Worm (Caenorhabditis elegans) whole organism, L4 larva: ENCODE results near the gene thn-2.

Experiments
- Y5F2A.4 ChIP-seq: fragments of 200-800 bp; sonication (Bioruptor generic); optimal IDR thresholded peaks from 2 replicates; lab custom pipeline; 2018; ENCODE audit warnings: mild to moderate bottlenecking, missing genetic modification characterization, missing compliant biosample characterization
- ZK546.5 ChIP-seq, 2 experiments: sonication (generic microtip); optimal IDR thresholded peaks; 2 replicates each; lab custom pipeline; 2017; ENCODE audit warnings: missing biosample characterization in 2 of 2, missing genetic modification characterization in 2 of 2
- aha-1 ChIP-seq: fragments of 150-350 bp; peaks from one replicate; lab custom pipeline; 2014; ENCODE audit warnings: missing biosample characterization, missing genetic modification characterization
- ceh-28 ChIP-seq: fragments of 150-350 bp; optimal IDR thresholded peaks from 2 replicates; lab custom pipeline; 2014; ENCODE audit warnings: missing biosample characterization, missing genetic modification reagents, missing genetic modification characterization
- ceh-32 ChIP-seq: sonication (generic microtip); optimal IDR thresholded peaks from 2 replicates; lab custom pipeline; 2016; ENCODE audit warnings: mild to moderate bottlenecking, missing genetic modification characterization, missing compliant biosample characterization; ENCODE audit not compliant: poor library complexity
- ceh-44 ChIP-seq: fragments of 200-800 bp; sonication (Bioruptor generic); IDR thresholded peaks from 2 replicates; pipeline ENCODE4 v1.3.6; 2022; ENCODE audit warnings: missing genetic modification reagents, missing genetic modification characterization, missing compliant biosample characterization
- ceh-62 ChIP-seq: sonication (generic microtip); optimal IDR thresholded peaks from 2 replicates; lab custom pipeline; 2017; ENCODE audit warnings: missing biosample characterization, missing genetic modification characterization
- ces-1 ChIP-seq: fragments of 150-350 bp; sonication (generic microtip); optimal IDR thresholded peaks from 4 replicates; lab custom pipeline; 2014; ENCODE audit warnings: missing biosample characterization, missing genetic modification reagents, missing genetic modification characterization
- cey-2 ChIP-seq: sonication (generic microtip); optimal IDR thresholded peaks from 3 replicates; lab custom pipeline; 2017; ENCODE audit warnings: missing genetic modification characterization, mild to moderate bottlenecking, missing compliant biosample characterization, antibody characterized with exemption, borderline replicate concordance; ENCODE audit not compliant: insufficient read depth
- daf-12 ChIP-seq: fragments of 150-350 bp; optimal IDR thresholded peaks from 2 replicates; lab custom pipeline; 2014; ENCODE audit warnings: missing biosample characterization, missing genetic modification reagents, missing genetic modification characterization
- daf-16 ChIP-seq, 3 experiments: sonication (generic microtip); optimal IDR thresholded peaks; 2 replicates each; lab custom pipeline; 2016 to 2017; ENCODE audit warnings: missing genetic modification characterization in 3 of 3, missing genetic modification reagents in 3 of 3, mild to moderate bottlenecking in 2 of 3, missing compliant biosample characterization in 2 of 3, missing biosample characterization in 1 of 3, moderate library complexity in 1 of 3
- dmd-6 ChIP-seq: fragments of 200-800 bp; sonication (Bioruptor generic); IDR thresholded peaks from 2 replicates; pipeline ENCODE4 v1.3.6; 2022; ENCODE audit warnings: missing genetic modification reagents, missing genetic modification characterization, missing compliant biosample characterization
- dmd-8 ChIP-seq: fragments of 200-800 bp; sonication (Bioruptor generic); IDR thresholded peaks from 2 replicates; pipeline ENCODE4 v1.3.6; 2022; ENCODE audit warnings: missing genetic modification characterization, missing compliant biosample characterization
- dmd-9 ChIP-seq: fragments of 200-800 bp; sonication (Bioruptor generic); IDR thresholded peaks from 2 replicates; pipeline ENCODE4 v1.3.6; 2022; ENCODE audit warnings: missing genetic modification reagents, missing genetic modification characterization, missing compliant biosample characterization
- dpl-1 ChIP-seq: fragments of 150-350 bp; optimal IDR thresholded peaks from 2 replicates; lab custom pipeline; 2014; ENCODE audit warnings: missing biosample characterization, missing genetic modification reagents, missing genetic modification characterization
- duxl-1 ChIP-seq: sonication (generic microtip); optimal IDR thresholded peaks from 2 replicates; lab custom pipeline; 2016; ENCODE audit warnings: mild to moderate bottlenecking, missing genetic modification characterization, moderate library complexity, missing compliant biosample characterization; ENCODE audit not compliant: poor library complexity
- egl-43 ChIP-seq: fragments of 200-800 bp; sonication (Bioruptor generic); IDR thresholded peaks from 2 replicates; pipeline ENCODE4 v1.3.6; 2022; ENCODE audit warnings: missing genetic modification reagents, missing genetic modification characterization, missing compliant biosample characterization
- fkh-10 ChIP-seq: fragments of 150-350 bp; optimal IDR thresholded peaks from 2 replicates; lab custom pipeline; 2014; ENCODE audit warnings: missing biosample characterization, missing genetic modification reagents, missing genetic modification characterization
- fos-1 ChIP-seq: fragments of 150-350 bp; optimal IDR thresholded peaks from 2 replicates; lab custom pipeline; 2014; ENCODE audit warnings: missing biosample characterization, missing genetic modification characterization
- gei-8 ChIP-seq: fragments of 200-800 bp; sonication (Bioruptor generic); optimal IDR thresholded peaks from 2 replicates; lab custom pipeline; 2018; ENCODE audit warnings: mild to moderate bottlenecking, missing genetic modification characterization, missing compliant biosample characterization
- hif-1 ChIP-seq, 2 experiments: sonication (generic microtip); optimal IDR thresholded peaks; 2 replicates each; lab custom pipeline; 2016 to 2017; ENCODE audit warnings: missing compliant biosample characterization in 2 of 2, missing genetic modification characterization in 2 of 2, missing genetic modification reagents in 2 of 2, missing genotype in 2 of 2, mild to moderate bottlenecking in 1 of 2
- hlh-11 ChIP-seq: fragments of 200-800 bp; sonication (Bioruptor generic); optimal IDR thresholded peaks from 2 replicates; lab custom pipeline; 2018; ENCODE audit warnings: mild to moderate bottlenecking, missing genetic modification characterization, missing compliant biosample characterization
- hlh-30 ChIP-seq: sonication (generic microtip); optimal IDR thresholded peaks from 2 replicates; lab custom pipeline; 2017; ENCODE audit warnings: antibody characterized with exemption, mild to moderate bottlenecking, missing genetic modification characterization, missing compliant biosample characterization; ENCODE audit not compliant: insufficient read depth
- hmg-1.1 ChIP-seq: fragments of 200-800 bp; sonication (Bioruptor generic); IDR thresholded peaks from 2 replicates; pipeline ENCODE4 v1.3.6; 2022; ENCODE audit warnings: missing genetic modification reagents, missing genetic modification characterization, missing compliant biosample characterization
- lin-13 ChIP-seq: fragments of 150-350 bp; optimal IDR thresholded peaks from 2 replicates; lab custom pipeline; 2014; ENCODE audit warnings: missing biosample characterization, missing genetic modification reagents, missing genetic modification characterization
- lin-29 ChIP-seq: fragments of 200-800 bp; sonication (Bioruptor generic); IDR thresholded peaks from 2 replicates; pipeline ENCODE4 v1.3.6; 2022; ENCODE audit warnings: missing genetic modification reagents, missing genetic modification characterization, missing compliant biosample characterization
- lsy-2 ChIP-seq, 2 experiments: fragments of 150-350 bp in 1 of 2; sonication (generic microtip) in 1 of 2; optimal IDR thresholded peaks; 2 replicates each; lab custom pipeline; 2014 to 2017; ENCODE audit warnings: missing biosample characterization in 2 of 2, missing genetic modification characterization in 2 of 2
- madf-9 ChIP-seq: fragments of 200-800 bp; sonication (Bioruptor generic); conservative IDR thresholded peaks from 2 replicates; pipeline ENCODE4 v1.3.6; 2022; ENCODE audit warnings: missing genetic modification reagents, missing genetic modification characterization, missing compliant biosample characterization
- mdl-1 ChIP-seq, 2 experiments: fragments of 150-350 bp in 1 of 2; sonication (generic microtip) in 1 of 2; optimal IDR thresholded peaks; 2 replicates each; lab custom pipeline; 2014 to 2017; ENCODE audit warnings: missing biosample characterization in 2 of 2, missing genetic modification characterization in 2 of 2
- mep-1 ChIP-seq: fragments of 150-350 bp; sonication (generic microtip); optimal IDR thresholded peaks from 3 replicates; lab custom pipeline; 2014; ENCODE audit warnings: missing biosample characterization, missing genetic modification characterization
- mes-2 ChIP-seq: sonication (generic microtip); optimal IDR thresholded peaks from 2 replicates; lab custom pipeline; 2016; ENCODE audit warnings: missing genotype, mild to moderate bottlenecking, missing genetic modification characterization, missing compliant biosample characterization; ENCODE audit not compliant: poor library complexity, severe bottlenecking
- mxl-2 ChIP-seq: fragments of 200-800 bp; sonication (Bioruptor generic); conservative IDR thresholded peaks from 2 replicates; pipeline ENCODE4 v1.3.6; 2022; ENCODE audit warnings: missing genetic modification reagents, missing genetic modification characterization, missing compliant biosample characterization
- mxl-3 ChIP-seq: fragments of 200-800 bp; sonication (Bioruptor generic); optimal IDR thresholded peaks from 2 replicates; lab custom pipeline; 2018; ENCODE audit warnings: mild to moderate bottlenecking, missing genetic modification characterization, missing compliant biosample characterization
- nhr-10 ChIP-seq: fragments of 150-350 bp; optimal IDR thresholded peaks from 2 replicates; lab custom pipeline; 2014; ENCODE audit warnings: missing biosample characterization, missing genetic modification characterization
- nhr-102 ChIP-seq: sonication (generic microtip); optimal IDR thresholded peaks from 2 replicates; lab custom pipeline; 2016; ENCODE audit warnings: mild to moderate bottlenecking, missing genetic modification characterization, moderate library complexity, missing compliant biosample characterization
- nhr-42 ChIP-seq: fragments of 200-800 bp; sonication (Bioruptor generic); IDR thresholded peaks from 2 replicates; pipeline ENCODE4 v1.3.6; 2022; ENCODE audit warnings: missing genetic modification characterization, missing compliant biosample characterization
- pqm-1 ChIP-seq: sonication (generic microtip); optimal IDR thresholded peaks from 2 replicates; lab custom pipeline; 2017; ENCODE audit warnings: missing biosample characterization, missing genetic modification characterization
- rbr-2 ChIP-seq: sonication (generic microtip); optimal IDR thresholded peaks from 2 replicates; lab custom pipeline; 2016; ENCODE audit warnings: missing genotype, missing genetic modification characterization, missing compliant biosample characterization
- set-16 ChIP-seq: fragments of 200-800 bp; sonication (Bioruptor generic); IDR thresholded peaks from 2 replicates; pipeline ENCODE4 v1.3.6; 2022; ENCODE audit warnings: missing genetic modification reagents, missing genetic modification characterization, missing compliant biosample characterization
- tag-97 ChIP-seq: fragments of 200-800 bp; sonication (Bioruptor generic); IDR thresholded peaks from 2 replicates; pipeline ENCODE4 v1.3.6; 2022; ENCODE audit warnings: missing genetic modification characterization, missing compliant biosample characterization
- tra-1 ChIP-seq: fragments of 200-800 bp; sonication (Bioruptor generic); IDR thresholded peaks from 2 replicates; pipeline ENCODE4 v1.3.6; 2022; ENCODE audit warnings: missing genetic modification reagents, missing genetic modification characterization, missing compliant biosample characterization
- unc-62 ChIP-seq, 3 experiments: fragments of 150-350 bp in 1 of 3; sonication (generic microtip); optimal IDR thresholded peaks in 2 of 3; peaks in 1 of 3; 1 replicate in 1 of 3; 2 replicates in 2 of 3; lab custom pipeline; 2014 to 2017; ENCODE audit warnings: missing biosample characterization in 3 of 3, missing genetic modification characterization in 3 of 3, missing genetic modification reagents in 3 of 3, missing genotype in 1 of 3
- zip-11 ChIP-seq: fragments of 200-800 bp; sonication (Bioruptor generic); IDR thresholded peaks from 2 replicates; pipeline ENCODE4 v1.3.6; 2022; ENCODE audit warnings: missing genetic modification characterization, missing compliant biosample characterization

The thn-2 gene

DNA sequence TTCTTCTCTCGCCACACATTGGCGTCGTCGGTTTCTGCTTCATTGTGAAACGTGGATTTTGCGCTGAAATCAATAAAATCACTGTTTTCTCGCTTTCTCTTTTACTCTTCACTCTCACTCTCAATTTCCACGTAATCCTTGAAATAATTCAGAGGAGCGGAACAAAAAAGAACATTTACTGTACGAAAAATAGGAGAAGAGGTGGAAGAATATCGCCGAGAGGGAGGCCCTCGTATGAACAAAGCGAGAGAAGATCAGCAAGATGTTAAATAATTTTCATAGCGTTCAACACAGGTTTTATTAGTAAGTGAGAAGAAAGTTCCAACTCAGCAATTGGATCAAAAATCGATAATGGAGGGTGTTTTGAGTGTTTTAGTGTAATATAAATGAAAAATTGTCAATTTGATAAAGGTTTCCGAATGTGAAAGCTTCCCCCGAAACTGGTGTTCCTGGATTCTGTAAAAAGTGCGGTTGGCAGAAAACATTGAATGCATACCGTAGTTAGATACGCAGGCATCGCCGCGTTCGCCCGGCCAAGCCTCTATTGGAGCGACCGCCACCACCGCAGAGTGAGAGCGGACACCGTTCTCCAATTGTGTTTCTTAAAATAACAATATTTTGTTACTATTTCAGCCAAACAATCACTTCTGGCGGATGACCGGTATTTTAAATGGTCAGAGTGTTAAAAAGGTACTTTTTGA is 21.4 kb upstream of the thn-2 start, which contains the start of the genes ccr-4 and ZC518.8:
TSS of gene ccr-4 (plus strand) at position 151 of the 701 bp plus-strand sequence.
TSS of gene ZC518.8 (minus strand) at position 517 of the 701 bp plus-strand sequence.
- peak in 1 of 2 experiments; percentile 65 for TF ChIP-seq ZK546.5 (tag; optimal IDR thresholded peaks at IDR 0.05; lab: Kevin White, UChicago)
- no peak for TF ChIP-seq zip-11 (GFP tag; lab: Robert Waterston, UW)
- TF ChIP-seq mxl-3 = peak; percentile 47
- TF ChIP-seq pqm-1 (tag; lab: Kevin White, UChicago) = no peak
- peak; percentile 42 for TF ChIP-seq dmd-6 (GFP tag; lab: Robert Waterston, UW)
- TF ChIP-seq lsy-2 (tag; optimal IDR thresholded peaks at IDR 0.05; lab: Kevin White, UChicago) = peak; percentile 25 to 89
- peak; percentile 26 for TF ChIP-seq hlh-11 (tag; lab: Kevin White, UChicago)
- no peak for TF ChIP-seq ceh-62 (tag; lab: Kevin White, UChicago)
- no peak for TF ChIP-seq Y5F2A.4 (GFP tag; lab: Kevin White, UChicago)
- TF ChIP-seq aha-1 (tag; lab: Kevin White, UChicago) = peak; percentile 91
- TF ChIP-seq ceh-28 (tag; lab: Kevin White, UChicago) = no peak
- TF ChIP-seq cey-2 = no peak
- peak in 1 of 2 experiments; percentile 92 for TF ChIP-seq unc-62 (GFP tag; optimal IDR thresholded peaks at IDR 0.05 in 1 of 2; lab: Kevin White, UChicago)
- TF ChIP-seq unc-62 (tag; optimal IDR thresholded peaks at IDR 0.05; lab: Kevin White, UChicago) = no peak
- no peak for TF ChIP-seq daf-16 (GFP tag; optimal IDR thresholded peaks at IDR 0.05; lab: Kevin White, UChicago)
- TF ChIP-seq daf-16 (tag; optimal IDR thresholded peaks at IDR 0.05; lab: Kevin White, UChicago) = peak; percentile 21
- TF ChIP-seq hmg-1.1 (GFP tag; lab: Robert Waterston, UW) = peak; percentile 59
- no peak for TF ChIP-seq duxl-1
- peak; percentile 50 for TF ChIP-seq mes-2
- no peak for TF ChIP-seq nhr-102 (tag; lab: Kevin White, UChicago)
- TF ChIP-seq madf-9 (GFP tag; lab: Robert Waterston, UW) = no peak
- peak; percentile 8 for TF ChIP-seq lin-13 (GFP tag; lab: Kevin White, UChicago)
- TF ChIP-seq ceh-44 (GFP tag; lab: Robert Waterston, UW) = 0 out of 2 replicates have a peak, but pooled peaks have one; percentile 8

DNA sequence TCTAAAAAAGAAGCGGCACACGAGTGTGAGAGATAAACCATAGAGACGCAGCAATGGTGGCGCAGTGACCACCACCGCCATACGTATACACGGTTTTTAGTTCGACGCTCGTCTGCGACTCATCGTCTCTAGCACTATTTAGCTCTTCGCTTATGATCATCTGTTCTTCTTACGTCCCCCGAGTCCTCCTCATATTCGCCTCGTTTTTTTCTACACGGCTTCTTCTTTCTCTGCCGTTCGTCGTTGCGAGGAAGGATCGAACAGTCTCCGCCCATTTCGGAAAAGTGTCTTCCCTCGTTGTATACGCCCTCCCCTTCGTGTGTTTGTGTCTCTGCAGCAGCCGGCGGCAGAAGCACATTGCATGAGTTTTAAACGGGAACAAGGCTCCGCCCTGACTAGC is 18.0 kb upstream of the thn-2 start:
- peak; percentile 26; the same call in 1 of the 2 replicates for TF ChIP-seq set-16 (GFP tag; lab: Robert Waterston, UW)
- peak; percentile 35 for TF ChIP-seq fkh-10 (GFP tag; lab: Kevin White, UChicago)
- TF ChIP-seq rbr-2 (tag; lab: Kevin White, UChicago) = peak; percentile 18
- peak; percentile 65 for TF ChIP-seq aha-1 (tag; lab: Kevin White, UChicago)
- TF ChIP-seq hmg-1.1 (GFP tag; lab: Robert Waterston, UW) = peak; percentile 56; the same call in 1 of the 2 replicates
- no peak for TF ChIP-seq ceh-32 (tag; lab: Kevin White, UChicago)
- no peak for TF ChIP-seq nhr-102 (tag; lab: Kevin White, UChicago)
- TF ChIP-seq mep-1 (tag; lab: Kevin White, UChicago) = peak; percentile 19
- TF ChIP-seq fos-1 (tag; lab: Kevin White, UChicago) = no peak
- 0 out of 2 replicates have a peak, but pooled peaks have one; percentile 10 for TF ChIP-seq egl-43 (GFP tag; lab: Robert Waterston, UW)
- TF ChIP-seq tag-97 (GFP tag; lab: Robert Waterston, UW) = no peak
- TF ChIP-seq hlh-30 = peak; percentile 43
- no peak for TF ChIP-seq mes-2
- TF ChIP-seq ces-1 = no peak
- peak; percentile 31 to 34 for TF ChIP-seq lsy-2 (tag; optimal IDR thresholded peaks at IDR 0.05; lab: Kevin White, UChicago)
- no peak for TF ChIP-seq nhr-10 (tag; lab: Kevin White, UChicago)
- no peak for TF ChIP-seq tra-1 (GFP tag; lab: Robert Waterston, UW)
- TF ChIP-seq daf-16 (GFP tag; optimal IDR thresholded peaks at IDR 0.05; lab: Kevin White, UChicago) = no peak
- peak; percentile 18 for TF ChIP-seq daf-16 (tag; optimal IDR thresholded peaks at IDR 0.05; lab: Kevin White, UChicago)
- peak; percentile 8 for TF ChIP-seq dpl-1 (GFP tag; lab: Kevin White, UChicago)
- 0 out of 2 replicates have a peak, but pooled peaks have one; percentile 6 for TF ChIP-seq dmd-6 (GFP tag; lab: Robert Waterston, UW)
- no peak for TF ChIP-seq dmd-9 (GFP tag; lab: Robert Waterston, UW)
- no peak for TF ChIP-seq gei-8 (GFP tag; lab: Kevin White, UChicago)
- peak; percentile 68 for TF ChIP-seq hlh-11 (tag; lab: Kevin White, UChicago)
- no peak for TF ChIP-seq dmd-8 (GFP tag; lab: Robert Waterston, UW)
- TF ChIP-seq nhr-42 = no peak
- TF ChIP-seq mxl-3 = peak; percentile 26
- no peak for TF ChIP-seq daf-12 (tag; lab: Kevin White, UChicago)
- no peak for TF ChIP-seq mxl-2 (GFP tag; lab: Robert Waterston, UW)
- TF ChIP-seq mdl-1 (tag; optimal IDR thresholded peaks at IDR 0.05; lab: Kevin White, UChicago) = peak in 1 of 2 experiments; percentile 38
- peak in 1 of 2 experiments; percentile 18 for TF ChIP-seq hif-1 (tag; optimal IDR thresholded peaks at IDR 0.05; lab: Kevin White, UChicago)
- TF ChIP-seq lin-29 (GFP tag; lab: Robert Waterston, UW) = no peak
